Fruit fly (Drosophila melanogaster): ENCODE results near the gene fzr.

The fzr gene

dm6 chrX:4687778-4688399, 8.6 kb upstream of the fzr start, which contains the start of gene ctp (continued):
- TF ChIP-seq Sry-β (GFP tag; optimal IDR thresholded peaks at IDR 0.05) (peak; percentile 94), phol (tag; optimal IDR thresholded peaks at IDR 0.05) (peak; percentile 41), Side (GFP tag; optimal IDR thresholded peaks at IDR 0.05) (peak; percentile 43), psq (GFP tag; optimal IDR thresholded peaks at IDR 0.05) (no peak), trh (GFP tag; optimal IDR thresholded peaks at IDR 0.05) (no peak), ewg (GFP tag; optimal IDR thresholded peaks at IDR 0.05) (no peak), CG13287 (GFP tag; IDR thresholded peaks at IDR 0.05; ENCODE audit: partially characterized antibody) (peak; percentile 76), lov (optimal IDR thresholded peaks at IDR 0.05) (no peak), lov (GFP tag; IDR thresholded peaks at IDR 0.05) (no peak), dmrt11E (tag; optimal IDR thresholded peaks at IDR 0.05) (peak; percentile 25), CG8089 (GFP tag; optimal IDR thresholded peaks at IDR 0.05) (no peak), CG9609 (GFP tag; optimal IDR thresholded peaks at IDR 0.05) (peak; percentile 56), CG15269 (tag; optimal IDR thresholded peaks at IDR 0.05) (peak; percentile 40), CG18619 (GFP tag; optimal IDR thresholded peaks at IDR 0.05) (no peak), B-H2 (GFP tag; optimal IDR thresholded peaks at IDR 0.05) (peak; percentile 56), BtbVII (GFP tag; optimal IDR thresholded peaks at IDR 0.05) (peak; percentile 25), dpn (GFP tag; optimal IDR thresholded peaks at IDR 0.05) (peak; percentile 27 to 41), gcm (GFP tag; optimal IDR thresholded peaks at IDR 0.05) (peak; percentile 31), CG15514 (GFP tag; optimal IDR thresholded peaks at IDR 0.05) (peak; percentile 46), CG34376 (GFP tag; optimal IDR thresholded peaks at IDR 0.05) (peak; percentile 78), CG11695 (GFP tag; IDR thresholded peaks at IDR 0.05) (0 out of 3 replicates have a peak, but pooled peaks have one; percentile 26), Nf-YC (tag; optimal IDR thresholded peaks at IDR 0.05) (peak; percentile 100), h (optimal IDR thresholded peaks at IDR 0.05) (no peak), CG4820 (GFP tag; optimal IDR thresholded peaks at IDR 0.05) (no peak), gt (GFP tag; IDR thresholded peaks at IDR 0.05) (no peak), hb (GFP tag; IDR thresholded peaks at IDR 0.05; ENCODE audit: partially characterized antibody) (peak; percentile 69; the same call in 1 of the 3 replicates), CG12744 (GFP tag; optimal IDR thresholded peaks at IDR 0.05) (no peak), CG6765 (GFP tag; optimal IDR thresholded peaks at IDR 0.05) (no peak), CG4617 (GFP tag; optimal IDR thresholded peaks at IDR 0.05; ENCODE audit: borderline replicate concordance) (no peak), Ssrp (tag; optimal IDR thresholded peaks at IDR 0.05) (no peak), hth (optimal IDR thresholded peaks at IDR 0.05) (no peak), Optix (GFP tag; IDR thresholded peaks at IDR 0.05) (no peak), CG2678 (tag; optimal IDR thresholded peaks at IDR 0.05) (peak; percentile 53), Usf (GFP tag; optimal IDR thresholded peaks at IDR 0.05) (no peak), CG8359 (GFP tag; optimal IDR thresholded peaks at IDR 0.05; ENCODE audit: borderline replicate concordance) (no peak), CG17186 (GFP tag; optimal IDR thresholded peaks at IDR 0.05) (peak; percentile 16), CG4282 (GFP tag; optimal IDR thresholded peaks at IDR 0.05) (peak; percentile 48), Gug (GFP tag; IDR thresholded peaks at IDR 0.05) (no peak), CG10431 (GFP tag; optimal IDR thresholded peaks at IDR 0.05) (peak; percentile 9), CG11723 (GFP tag; optimal IDR thresholded peaks at IDR 0.05) (no peak), repo (GFP tag; optimal IDR thresholded peaks at IDR 0.05) (peak; percentile 8), croc (GFP tag; conservative IDR thresholded peaks at IDR 0.05) (no peak), Gsc (GFP tag; IDR thresholded peaks at IDR 0.05) (no peak), pnt (GFP tag; optimal IDR thresholded peaks at IDR 0.05) (peak; percentile 17), CG7372 (GFP tag; IDR thresholded peaks at IDR 0.05) (no peak), z (GFP tag; IDR thresholded peaks at IDR 0.05) (no peak), CG8388 (GFP tag; optimal IDR thresholded peaks at IDR 0.05) (peak; percentile 34), Nf-YA (GFP tag; IDR thresholded peaks at IDR 0.05) (peak; percentile 88), luna (GFP tag; optimal IDR thresholded peaks at IDR 0.05) (no peak), HLHmδ (GFP tag; optimal IDR thresholded peaks at IDR 0.05) (peak; percentile 28), twi (tag; optimal IDR thresholded peaks at IDR 0.05) (peak; percentile 21)
